Fruit fly (Drosophila melanogaster): Measurements from ENCODE around the gene CG10597.

dm6 chrX:17207865-17208486, 22.9 kb downstream of the CG10597 start, which contains the start of gene CG32563:
- TF ChIP-seq pan (optimal IDR thresholded peaks at IDR 0.05) (no peak), OdsH (GFP tag; optimal IDR thresholded peaks at IDR 0.05) (no peak), dl (GFP tag; optimal IDR thresholded peaks at IDR 0.05; ENCODE audit: insufficient read depth in 1 of 2, partially characterized antibody in 2 of 2) (no peak), psq (GFP tag; optimal IDR thresholded peaks at IDR 0.05) (no peak)
